Fruit fly (Drosophila melanogaster) whole organism, embryonic: ENCODE data around the gene HP1b.

Experiments
- Atf-2 ChIP-seq: fragments of 200-800 bp; sonication (Bioruptor generic); optimal IDR thresholded peaks from 2 replicates; lab custom pipeline; 2016; ENCODE audit warnings: missing biosample characterization, missing genetic modification characterization
- Bdp1 ChIP-seq: fragments of 200-800 bp; sonication (Bioruptor generic); optimal IDR thresholded peaks from 3 replicates; lab custom pipeline; 2016; ENCODE audit warnings: missing biosample characterization, missing genetic modification characterization
- CG11504 ChIP-seq: fragments of 200-800 bp; sonication (Bioruptor generic); optimal IDR thresholded peaks from 3 replicates; lab custom pipeline; 2019; ENCODE audit warnings: missing biosample characterization, mild to moderate bottlenecking, missing genetic modification characterization, moderate library complexity
- CG12659 ChIP-seq: fragments of 200-800 bp; sonication (Bioruptor generic); optimal IDR thresholded peaks from 3 replicates; lab custom pipeline; 2017; ENCODE audit warnings: mild to moderate bottlenecking, missing biosample characterization, missing genetic modification reagents, missing genetic modification characterization
- CG13123 ChIP-seq: fragments of 200-800 bp; sonication (Bioruptor generic); optimal IDR thresholded peaks from 2 replicates; lab custom pipeline; 2016; ENCODE audit warnings: missing biosample characterization, missing genetic modification characterization
- CG13894 ChIP-seq: fragments of 200-800 bp; sonication (Bioruptor generic); optimal IDR thresholded peaks from 3 replicates; lab custom pipeline; 2018; ENCODE audit warnings: missing biosample characterization, mild to moderate bottlenecking, missing genetic modification characterization, moderate library complexity
- CG14965 ChIP-seq: fragments of 200-800 bp; sonication (Bioruptor generic); optimal IDR thresholded peaks from 2 replicates; lab custom pipeline; 2016; ENCODE audit warnings: missing biosample characterization, missing genetic modification characterization, borderline replicate concordance
- CG18011 ChIP-seq: fragments of 200-800 bp; sonication (Bioruptor generic); optimal IDR thresholded peaks from 2 replicates; lab custom pipeline; 2017; ENCODE audit warnings: missing biosample characterization, missing genetic modification characterization, mild to moderate bottlenecking, moderate library complexity, missing genotype
- CG1832 ChIP-seq: fragments of 200-800 bp; sonication (Bioruptor generic); optimal IDR thresholded peaks from 2 replicates; lab custom pipeline; 2017; ENCODE audit warnings: missing biosample characterization, mild to moderate bottlenecking, missing genetic modification characterization, inconsistent platforms
- CG30020 ChIP-seq: fragments of 200-800 bp; optimal IDR thresholded peaks from 2 replicates; lab custom pipeline; 2019; ENCODE audit warnings: missing biosample characterization, mild to moderate bottlenecking, missing genetic modification characterization, moderate library complexity
- CG30403 ChIP-seq: fragments of 200-800 bp; sonication (Bioruptor generic); optimal IDR thresholded peaks from 3 replicates; lab custom pipeline; 2016; ENCODE audit warnings: missing biosample characterization, missing genetic modification characterization
- CG3065 ChIP-seq: fragments of 200-800 bp; sonication (Bioruptor generic); optimal IDR thresholded peaks from 2 replicates; lab custom pipeline; 2016; ENCODE audit warnings: missing biosample characterization, missing genetic modification characterization
- CG32532 ChIP-seq: fragments of 200-800 bp; sonication (Bioruptor generic); IDR thresholded peaks from 2 replicates; pipeline ENCODE4 v1.3.6; 2022; ENCODE audit warnings: missing biosample characterization, missing genetic modification characterization
- CG3995 ChIP-seq: fragments of 200-800 bp; sonication (Bioruptor generic); optimal IDR thresholded peaks from 3 replicates; lab custom pipeline; 2016; ENCODE audit warnings: missing biosample characterization, missing genetic modification characterization
- CG4707 ChIP-seq: fragments of 200-800 bp; sonication (Bioruptor generic); optimal IDR thresholded peaks from 2 replicates; lab custom pipeline; 2018; ENCODE audit warnings: missing biosample characterization, mild to moderate bottlenecking, missing genetic modification characterization, moderate library complexity
- CG4820 ChIP-seq: fragments of 200-800 bp; sonication (Bioruptor generic); optimal IDR thresholded peaks from 3 replicates; lab custom pipeline; 2016; ENCODE audit warnings: missing biosample characterization, missing genetic modification characterization
- CG5180 ChIP-seq: fragments of 200-800 bp; sonication (Bioruptor generic); optimal IDR thresholded peaks from 3 replicates; lab custom pipeline; 2017; ENCODE audit warnings: missing biosample characterization, missing genetic modification characterization, mild to moderate bottlenecking, moderate library complexity, missing genetic modification reagents
- CG6254 ChIP-seq: fragments of 200-800 bp; sonication (Bioruptor generic); optimal IDR thresholded peaks from 3 replicates; lab custom pipeline; 2017; ENCODE audit warnings: mild to moderate bottlenecking, missing biosample characterization, missing genetic modification reagents, missing genetic modification characterization
- CG6813 ChIP-seq: fragments of 200-800 bp; sonication (Bioruptor generic); optimal IDR thresholded peaks from 2 replicates; lab custom pipeline; 2017; ENCODE audit warnings: missing biosample characterization, missing genetic modification characterization, mild to moderate bottlenecking, moderate library complexity, missing genetic modification reagents
- CG7271 ChIP-seq: fragments of 200-800 bp; sonication (Bioruptor generic); optimal IDR thresholded peaks from 2 replicates; lab custom pipeline; 2018; ENCODE audit warnings: missing biosample characterization, mild to moderate bottlenecking, missing genetic modification characterization, moderate library complexity
- CG7357 ChIP-seq: fragments of 200-800 bp; sonication (Bioruptor generic); IDR thresholded peaks from 3 replicates; pipeline ENCODE4 v1.3.6; 2022; ENCODE audit warnings: missing biosample characterization, missing genetic modification characterization
- CG7372 ChIP-seq: fragments of 200-800 bp; sonication (Bioruptor generic); IDR thresholded peaks from 2 replicates; pipeline ENCODE4 v1.3.6; 2022; ENCODE audit warnings: missing biosample characterization, missing genetic modification characterization
- CG7928 ChIP-seq: fragments of 200-800 bp; sonication (Bioruptor generic); optimal IDR thresholded peaks from 2 replicates; lab custom pipeline; 2017; ENCODE audit warnings: missing biosample characterization, mild to moderate bottlenecking, missing genetic modification characterization
- CG8089 ChIP-seq: fragments of 200-800 bp; sonication (Bioruptor generic); optimal IDR thresholded peaks from 3 replicates; lab custom pipeline; 2016; ENCODE audit warnings: missing biosample characterization, missing genetic modification characterization
- E2f2 ChIP-seq: fragments of 200-800 bp; sonication (Bioruptor generic); IDR thresholded peaks from 2 replicates; pipeline ENCODE4 v1.3.6; 2022; ENCODE audit warnings: missing biosample characterization, missing genetic modification characterization
- HmgZ ChIP-seq: fragments of 200-800 bp; sonication (Bioruptor generic); optimal IDR thresholded peaks from 2 replicates; lab custom pipeline; 2018; ENCODE audit warnings: missing biosample characterization, mild to moderate bottlenecking, missing genetic modification characterization
- Hmx ChIP-seq: fragments of 200-800 bp; sonication (Bioruptor generic); optimal IDR thresholded peaks from 2 replicates; lab custom pipeline; 2016; ENCODE audit warnings: missing biosample characterization, missing genetic modification characterization
- Lim3 ChIP-seq: fragments of 200-800 bp; sonication (Bioruptor generic); IDR thresholded peaks from 2 replicates; pipeline ENCODE4 v1.3.6; 2022; ENCODE audit warnings: missing biosample characterization, missing genetic modification characterization
- NC2α ChIP-seq: fragments of 200-800 bp; sonication (Bioruptor generic); optimal IDR thresholded peaks from 2 replicates; lab custom pipeline; 2016; ENCODE audit warnings: missing biosample characterization, missing genetic modification characterization
- Spps ChIP-seq: fragments of 200-800 bp; sonication (Bioruptor generic); optimal IDR thresholded peaks from 2 replicates; lab custom pipeline; 2018; ENCODE audit warnings: missing biosample characterization, mild to moderate bottlenecking, missing genetic modification characterization
- Usf ChIP-seq: fragments of 200-800 bp; sonication (Bioruptor generic); optimal IDR thresholded peaks from 2 replicates; lab custom pipeline; 2017; ENCODE audit warnings: missing genotype, missing biosample characterization, missing genetic modification characterization
- Xbp1 ChIP-seq: fragments of 200-800 bp; sonication (Bioruptor generic); optimal IDR thresholded peaks from 3 replicates; lab custom pipeline; 2016; ENCODE audit warnings: missing biosample characterization, mild to moderate bottlenecking, missing genetic modification characterization
- bab2 ChIP-seq: fragments of 200-800 bp; sonication (Bioruptor generic); optimal IDR thresholded peaks from 2 replicates; lab custom pipeline; 2016; ENCODE audit warnings: missing biosample characterization, missing genetic modification characterization
- ci ChIP-seq: fragments of 200-800 bp; sonication (Bioruptor generic); IDR thresholded peaks from 3 replicates; pipeline ENCODE4 v1.3.6; 2022; ENCODE audit warnings: missing biosample characterization, missing genetic modification characterization
- dati ChIP-seq: fragments of 200-800 bp; sonication (Bioruptor generic); IDR thresholded peaks from 2 replicates; pipeline ENCODE4 v1.3.6; 2022; ENCODE audit warnings: missing biosample characterization, missing genetic modification characterization
- dysf ChIP-seq: fragments of 200-800 bp; sonication (Bioruptor generic); IDR thresholded peaks from 3 replicates; pipeline ENCODE4 v1.3.6; 2022; ENCODE audit warnings: missing biosample characterization, missing genetic modification characterization
- esg ChIP-seq: fragments of 200-800 bp; sonication (Bioruptor generic); conservative IDR thresholded peaks from 2 replicates; pipeline ENCODE4 v1.3.6; 2022; ENCODE audit warnings: missing biosample characterization, missing genetic modification characterization
- ewg ChIP-seq: fragments of 200-800 bp; sonication (Bioruptor generic); optimal IDR thresholded peaks from 3 replicates; lab custom pipeline; 2017; ENCODE audit warnings: mild to moderate bottlenecking, missing biosample characterization, missing genetic modification reagents, missing genetic modification characterization
- eyg ChIP-seq: fragments of 200-800 bp; sonication (Bioruptor generic); optimal IDR thresholded peaks from 3 replicates; lab custom pipeline; 2016; ENCODE audit warnings: missing biosample characterization, missing genetic modification characterization
- gcm2 ChIP-seq: fragments of 200-800 bp; sonication (Bioruptor generic); optimal IDR thresholded peaks from 2 replicates; lab custom pipeline; 2016; ENCODE audit warnings: missing biosample characterization, missing genetic modification characterization
- gfzf ChIP-seq: fragments of 200-800 bp; sonication (Bioruptor generic); optimal IDR thresholded peaks from 2 replicates; lab custom pipeline; 2016; ENCODE audit warnings: missing biosample characterization, mild to moderate bottlenecking, missing genetic modification characterization, moderate library complexity
- gt ChIP-seq: fragments of 200-800 bp; sonication (Bioruptor generic); IDR thresholded peaks from 2 replicates; pipeline ENCODE4 v1.3.6; 2022; ENCODE audit warnings: missing biosample characterization, missing genetic modification characterization
- kni ChIP-seq: fragments of 200-800 bp; sonication (Bioruptor generic); optimal IDR thresholded peaks from 3 replicates; lab custom pipeline; 2017; ENCODE audit warnings: mild to moderate bottlenecking, missing biosample characterization, missing genetic modification reagents, missing genetic modification characterization
- lilli ChIP-seq: fragments of 200-800 bp; sonication (Bioruptor generic); optimal IDR thresholded peaks from 3 replicates; lab custom pipeline; 2016; ENCODE audit warnings: missing biosample characterization, missing genetic modification characterization
- sim ChIP-seq: fragments of 200-800 bp; sonication (Bioruptor generic); IDR thresholded peaks from 2 replicates; pipeline ENCODE4 v1.3.6; 2022; ENCODE audit warnings: missing biosample characterization, missing genetic modification characterization
- sisA ChIP-seq: fragments of 200-800 bp; sonication (Bioruptor generic); IDR thresholded peaks from 2 replicates; pipeline ENCODE4 v1.3.6; 2022; ENCODE audit warnings: missing biosample characterization, missing genetic modification characterization
- trem ChIP-seq: fragments of 200-800 bp; optimal IDR thresholded peaks from 3 replicates; lab custom pipeline; 2019; ENCODE audit warnings: missing biosample characterization, mild to moderate bottlenecking, missing genetic modification characterization, moderate library complexity
- unpg ChIP-seq: fragments of 200-800 bp; sonication (Bioruptor generic); optimal IDR thresholded peaks from 3 replicates; lab custom pipeline; 2018; ENCODE audit warnings: missing biosample characterization, mild to moderate bottlenecking, missing genetic modification characterization, moderate library complexity
- vfl ChIP-seq: fragments of 200-800 bp; sonication (Bioruptor generic); optimal IDR thresholded peaks from 2 replicates; lab custom pipeline; 2016; ENCODE audit warnings: missing biosample characterization, missing genetic modification characterization
- zen ChIP-seq: fragments of 200-800 bp; sonication (Bioruptor generic); optimal IDR thresholded peaks from 3 replicates; lab custom pipeline; 2018; ENCODE audit warnings: missing biosample characterization, mild to moderate bottlenecking, missing genetic modification characterization, moderate library complexity

Gene HP1b

DNA sequence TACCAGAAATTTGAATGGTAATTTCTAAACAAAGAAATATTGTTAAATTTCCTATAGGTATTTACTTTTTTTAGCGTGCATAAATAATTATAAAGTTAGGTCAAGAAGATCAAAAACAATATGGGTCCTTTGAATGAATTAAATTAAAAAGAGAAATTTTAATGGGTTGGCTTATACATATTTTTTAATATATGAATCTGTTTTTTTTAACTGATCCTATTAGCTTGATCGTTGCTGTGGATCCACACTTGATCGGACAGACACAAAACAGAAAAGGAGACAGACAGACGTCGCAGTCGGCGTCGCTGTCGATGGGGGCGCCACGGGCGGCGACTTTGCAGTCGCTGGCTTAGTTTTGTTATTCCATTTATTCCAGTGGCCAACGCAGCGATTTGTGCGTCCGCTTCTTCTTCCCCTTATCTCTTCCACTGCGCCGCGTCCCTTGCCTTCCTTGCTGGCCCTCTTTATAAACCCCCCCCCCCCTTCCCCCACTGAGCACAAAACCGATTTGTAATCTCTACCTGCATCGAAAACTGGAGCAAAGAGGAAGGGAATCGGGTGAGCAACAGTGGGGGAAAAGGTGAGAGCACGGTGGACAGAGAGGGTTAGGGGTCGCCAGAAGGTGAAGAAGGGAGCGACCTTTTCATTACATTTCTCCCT is 33.0 kb upstream of the HP1b start (continued):
- TF ChIP-seq CG18011 (no peak), CG5180 (GFP tag; lab: Kevin White, UChicago) (peak; percentile 14), CG7928 (GFP tag; lab: Kevin White, UChicago) (no peak), CG13123 (no peak), CG7357 (GFP tag; lab: Robert Waterston, UW) (0 out of 3 replicates have a peak, but pooled peaks have one; percentile 10), CG14965 (GFP tag; lab: Kevin White, UChicago) (no peak), CG13894 (tag; lab: Kevin White, UChicago) (no peak), Bdp1 (GFP tag; lab: Kevin White, UChicago) (no peak), dysf (peak; percentile 48; the same call in 2 of the 3 replicates), Usf (GFP tag; lab: Kevin White, UChicago) (no peak), Xbp1 (GFP tag; lab: Kevin White, UChicago) (peak; percentile 62), vfl (GFP tag; lab: Kevin White, UChicago) (no peak), CG7271 (tag; lab: Kevin White, UChicago) (peak; percentile 3), CG4820 (GFP tag; lab: Kevin White, UChicago) (peak; percentile 31), CG6813 (peak; percentile 26), Hmx (peak; percentile 3), E2f2 (GFP tag; lab: Robert Waterston, UW) (no peak), gfzf (GFP tag; lab: Kevin White, UChicago) (no peak), CG3995 (GFP tag; lab: Kevin White, UChicago) (no peak), gcm2 (no peak), CG3065 (GFP tag; lab: Kevin White, UChicago) (peak; percentile 17), gt (no peak), lilli (GFP tag; lab: Kevin White, UChicago) (peak; percentile 34), eyg (no peak), zen (tag; lab: Kevin White, UChicago) (peak; percentile 45), ci (GFP tag; lab: Robert Waterston, UW) (peak; percentile 48; the same call in 1 of the 3 replicates), sim (GFP tag; lab: Robert Waterston, UW) (peak; percentile 31; the same call in 1 of the 2 replicates), NC2α (no peak), sisA (GFP tag; lab: Robert Waterston, UW) (peak; percentile 40; the same call in 1 of the 2 replicates), CG7372 (GFP tag; lab: Robert Waterston, UW) (no peak), CG30020 (tag; lab: Kevin White, UChicago) (peak; percentile 35), CG1832 (GFP tag; lab: Kevin White, UChicago) (no peak), CG6254 (GFP tag; lab: Kevin White, UChicago) (peak; percentile 50), trem (peak; percentile 75), CG30403 (GFP tag; lab: Kevin White, UChicago) (peak; percentile 75), ewg (peak; percentile 53), Atf-2 (GFP tag; lab: Kevin White, UChicago) (no peak), esg (GFP tag; lab: Robert Waterston, UW) (peak; percentile 62), CG32532 (GFP tag; lab: Robert Waterston, UW) (peak; percentile 14; the same call in 1 of the 2 replicates), dati (GFP tag; lab: Robert Waterston, UW) (no peak), HmgZ (no peak), CG11504 (tag; lab: Kevin White, UChicago) (peak; percentile 84), Lim3 (GFP tag; lab: Robert Waterston, UW) (no peak), CG12659 (GFP tag; lab: Kevin White, UChicago) (peak; percentile 52), Spps (tag; lab: Kevin White, UChicago) (peak; percentile 65), bab2 (GFP tag; lab: Kevin White, UChicago) (peak; percentile 1), kni (peak; percentile 100), CG8089 (GFP tag; lab: Kevin White, UChicago) (no peak), CG4707 (GFP tag; lab: Kevin White, UChicago) (peak; percentile 13), unpg (peak; percentile 79)
